Worm (Caenorhabditis elegans): Measurements from ENCODE around the gene npr-13.

DNA sequence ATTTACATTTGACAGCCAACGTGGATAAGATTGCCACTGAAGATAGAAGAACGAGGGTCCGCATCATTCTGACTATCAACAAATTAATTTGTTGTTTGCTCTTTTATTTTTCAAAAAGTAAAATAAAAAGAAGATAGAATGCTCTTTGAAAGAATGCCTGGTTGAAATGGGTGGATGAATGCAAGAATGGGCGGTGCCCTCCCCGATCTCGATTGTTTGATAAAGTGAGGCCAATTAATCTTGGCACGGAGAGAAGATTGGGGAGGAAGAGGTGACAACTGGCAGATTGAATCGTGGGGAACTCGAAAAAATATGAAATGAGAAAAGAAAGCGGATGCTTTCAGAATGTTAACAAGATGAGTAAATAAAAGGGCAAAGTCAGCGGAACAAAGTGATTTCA is 13.0 kb upstream of the npr-13 start, which contains the start of gene ZC412.3:
- TF ChIP-seq nhr-76 (tag; optimal IDR thresholded peaks at IDR 0.05): no peak
- no peak for TF ChIP-seq ceh-88 (GFP tag; IDR thresholded peaks at IDR 0.05)
- no peak for TF ChIP-seq unc-98 (GFP tag; IDR thresholded peaks at IDR 0.05)
- TF ChIP-seq skn-1 (tag; optimal IDR thresholded peaks at IDR 0.05): no peak
- TF ChIP-seq nhr-28 (tag; optimal IDR thresholded peaks at IDR 0.05): no peak
- TF ChIP-seq elt-2 (tag; optimal IDR thresholded peaks at IDR 0.05): no peak
- TF ChIP-seq fos-1 (tag; optimal IDR thresholded peaks at IDR 0.05): no peak
- no peak for TF ChIP-seq nhr-84 (tag; optimal IDR thresholded peaks at IDR 0.05)

Data from whole organism, L1 larva.